Worm (Caenorhabditis elegans): ENCODE measurements around the gene hlh-13.

The hlh-13 gene

DNA sequence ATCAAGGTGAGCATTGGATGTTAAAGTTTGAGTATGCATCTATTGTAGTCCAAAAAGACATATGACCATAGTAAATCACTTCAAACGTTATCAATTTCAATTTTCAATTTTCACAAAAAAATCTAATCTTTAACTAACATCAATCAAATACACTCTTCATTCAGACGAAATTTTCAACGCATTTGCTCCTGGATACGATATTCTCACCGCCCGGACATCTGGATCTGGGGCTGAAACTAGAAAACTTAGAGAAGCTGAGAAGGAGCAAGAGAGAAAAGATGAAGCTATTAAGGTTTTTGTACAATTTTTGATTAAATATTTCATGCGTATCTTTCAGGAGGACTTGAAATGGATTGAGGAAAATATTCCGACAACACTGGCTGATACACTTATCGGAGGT lies 14.8 kb downstream of the hlh-13 start:
- no peak for TF ChIP-seq egl-27 (tag; optimal IDR thresholded peaks at IDR 0.05)
- TF ChIP-seq zag-1 (tag; optimal IDR thresholded peaks at IDR 0.05) = no peak
- TF ChIP-seq sox-4 (tag; optimal IDR thresholded peaks at IDR 0.05) = no peak
- TF ChIP-seq swsn-7 (tag; optimal IDR thresholded peaks at IDR 0.05) = no peak
- no peak for TF ChIP-seq aha-1 (tag; optimal IDR thresholded peaks at IDR 0.05)
- TF ChIP-seq nhr-76 (tag; optimal IDR thresholded peaks at IDR 0.05) = no peak
- TF ChIP-seq nhr-19 (GFP tag; conservative IDR thresholded peaks at IDR 0.05) = no peak
- no peak for TF ChIP-seq nhr-71 (tag; optimal IDR thresholded peaks at IDR 0.05)
- TF ChIP-seq vab-15 (tag; optimal IDR thresholded peaks at IDR 0.05) = no peak
- no peak for TF ChIP-seq egl-13 (tag; optimal IDR thresholded peaks at IDR 0.05)

ce11 chrX:4265283-4265907 lies 16.3 kb downstream of the hlh-13 start, which contains the start of gene coel-1:
coel-1 (plus strand) TSS chrX:4265663.
- TF ChIP-seq isw-1 (GFP tag; IDR thresholded peaks at IDR 0.05) (no peak), hlh-17 (GFP tag; optimal IDR thresholded peaks at IDR 0.05; ENCODE audit: borderline replicate concordance) (no peak), sptf-1 (tag; optimal IDR thresholded peaks at IDR 0.05) (no peak), fkh-4 (tag; optimal IDR thresholded peaks at IDR 0.05; ENCODE audit: borderline replicate concordance) (no peak), nhr-19 (GFP tag; conservative IDR thresholded peaks at IDR 0.05) (peak; percentile 27), ztf-4 (tag; optimal IDR thresholded peaks at IDR 0.05) (no peak), lin-14 (GFP tag; optimal IDR thresholded peaks at IDR 0.05) (peak; percentile 82), F16B12.6 (tag; optimal IDR thresholded peaks at IDR 0.05) (peak; percentile 11), nhr-237 (tag; optimal IDR thresholded peaks at IDR 0.05) (no peak), lin-13 (GFP tag; optimal IDR thresholded peaks at IDR 0.05) (no peak), aly-2 (tag; optimal IDR thresholded peaks at IDR 0.05) (no peak), nhr-85 (tag) (peak; percentile 81), hlh-4 (tag; optimal IDR thresholded peaks at IDR 0.05) (no peak), ets-5 (GFP tag; IDR thresholded peaks at IDR 0.05) (no peak), nhr-47 (tag; optimal IDR thresholded peaks at IDR 0.05) (peak; percentile 58), grh-1 (GFP tag; IDR thresholded peaks at IDR 0.05) (no peak), elt-2 (tag; optimal IDR thresholded peaks at IDR 0.05) (peak; percentile 12), lin-39 (tag; optimal IDR thresholded peaks at IDR 0.05) (no peak), snu-23 (GFP tag; optimal IDR thresholded peaks at IDR 0.05) (peak; percentile 69), blmp-1 (tag; optimal IDR thresholded peaks at IDR 0.05) (peak; percentile 75), nhr-12 (tag; optimal IDR thresholded peaks at IDR 0.05) (no peak), nhr-77 (tag; optimal IDR thresholded peaks at IDR 0.05) (no peak), alr-1 (tag; optimal IDR thresholded peaks at IDR 0.05; ENCODE audit: borderline replicate concordance) (no peak), ces-1 (GFP tag; optimal IDR thresholded peaks at IDR 0.05) (no peak), ceh-90 (tag; optimal IDR thresholded peaks at IDR 0.05) (no peak), ama-1 (optimal IDR thresholded peaks at IDR 0.05) (no peak), skn-1 (tag; optimal IDR thresholded peaks at IDR 0.05) (peak; percentile 32), unc-62 (GFP tag; optimal IDR thresholded peaks at IDR 0.05) (no peak), nhr-90 (tag; optimal IDR thresholded peaks at IDR 0.05; ENCODE audit: poor library complexity) (peak; percentile 11), nhr-20 (tag; optimal IDR thresholded peaks at IDR 0.05) (peak; percentile 60), unc-30 (tag; optimal IDR thresholded peaks at IDR 0.05) (no peak), lin-35 (GFP tag; optimal IDR thresholded peaks at IDR 0.05) (peak; percentile 27 to 58), nhr-84 (tag; optimal IDR thresholded peaks at IDR 0.05) (no peak), C16A3.4 (tag; optimal IDR thresholded peaks at IDR 0.05) (peak; percentile 46), nhr-28 (tag; optimal IDR thresholded peaks at IDR 0.05) (no peak), mab-9 (GFP tag; IDR thresholded peaks at IDR 0.05) (no peak), unc-98 (GFP tag; IDR thresholded peaks at IDR 0.05) (no peak), elt-3 (tag; optimal IDR thresholded peaks at IDR 0.05) (peak in 1 of 6 experiments; percentile 14), ztf-11 (tag; optimal IDR thresholded peaks at IDR 0.05) (peak in 1 of 2 experiments; percentile 37), egl-27 (tag; optimal IDR thresholded peaks at IDR 0.05) (no peak), swsn-7 (tag; optimal IDR thresholded peaks at IDR 0.05) (peak; percentile 36), ceh-63 (GFP tag; optimal IDR thresholded peaks at IDR 0.05) (no peak), tbx-2 (tag; optimal IDR thresholded peaks at IDR 0.05) (peak; percentile 41), irx-1 (tag; optimal IDR thresholded peaks at IDR 0.05) (peak; percentile 14), unc-130 (tag; optimal IDR thresholded peaks at IDR 0.05) (peak; percentile 5)

All from whole organism, L1 larva.